Fruit fly (Drosophila melanogaster) whole organism, wandering third instar larva: ENCODE results near the gene Krn.

Source experiments
- CG9705 ChIP-seq: fragments of 200-800 bp; sonication (Bioruptor generic); optimal IDR thresholded peaks from 2 replicates; lab custom pipeline; 2018; ENCODE audit warnings: missing biosample characterization, mild to moderate bottlenecking, missing genetic modification characterization
- CrebA ChIP-seq: fragments of 200-800 bp; sonication (Bioruptor generic); optimal IDR thresholded peaks from 2 replicates; lab custom pipeline; 2016; ENCODE audit warnings: missing biosample characterization, mild to moderate bottlenecking, missing genetic modification characterization, borderline replicate concordance
- Myc ChIP-seq: fragments of >200 bp; optimal IDR thresholded peaks from 2 replicates; lab custom pipeline; 2017
- br ChIP-seq: fragments of 200-800 bp; sonication (Bioruptor generic); optimal IDR thresholded peaks from 2 replicates; lab custom pipeline; 2016; ENCODE audit warnings: missing biosample characterization, missing genetic modification characterization
- ey ChIP-seq: fragments of 200-800 bp; sonication (Bioruptor generic); optimal IDR thresholded peaks from 2 replicates; lab custom pipeline; 2016; ENCODE audit warnings: missing biosample characterization, missing genetic modification characterization
- fru ChIP-seq: fragments of 200-800 bp; sonication (Bioruptor generic); optimal IDR thresholded peaks from 3 replicates; lab custom pipeline; 2016; ENCODE audit warnings: missing biosample characterization, mild to moderate bottlenecking, missing genetic modification characterization
- woc ChIP-seq: sonication (Bioruptor generic); optimal IDR thresholded peaks from 2 replicates; lab custom pipeline; 2016; ENCODE audit warnings: missing biosample characterization, mild to moderate bottlenecking, missing genetic modification characterization

dm6 chr3L:17637809-17638208, 16.3 kb downstream of the Krn start:
- TF ChIP-seq br (GFP tag; lab: Kevin White, UChicago) (no peak), CG9705 (GFP tag; lab: Kevin White, UChicago) (no peak), CrebA (GFP tag; lab: Kevin White, UChicago) (no peak), woc (no peak), Myc (lab: Kevin White, UChicago) (no peak), fru (GFP tag; lab: Kevin White, UChicago) (no peak), ey (no peak)
